Worm (Caenorhabditis elegans) whole organism, L1 larva: ENCODE results near the gene sec-22.

ENCODE experiments used
- C04F5.9 ChIP-seq: sonication (generic microtip); optimal IDR thresholded peaks from 2 replicates; lab custom pipeline; 2016; ENCODE audit warnings: missing genetic modification characterization, missing compliant biosample characterization
- C34B4.2 ChIP-seq: sonication (generic microtip); optimal IDR thresholded peaks from 2 replicates; lab custom pipeline; 2017; ENCODE audit warnings: mild to moderate bottlenecking, missing genetic modification characterization, missing compliant biosample characterization
- aha-1 ChIP-seq: fragments of 150-350 bp; optimal IDR thresholded peaks from 2 replicates; lab custom pipeline; 2014; ENCODE audit warnings: missing biosample characterization, missing genetic modification characterization
- ama-1 ChIP-seq: fragments of 150-350 bp; optimal IDR thresholded peaks from 2 replicates; lab custom pipeline; 2014
- blmp-1 ChIP-seq: fragments of 150-350 bp; optimal IDR thresholded peaks from 2 replicates; lab custom pipeline; 2014; ENCODE audit warnings: missing biosample characterization, missing genetic modification characterization
- ceh-8 ChIP-seq: fragments of 200-800 bp; sonication (Bioruptor generic); optimal IDR thresholded peaks from 2 replicates; lab custom pipeline; 2018; ENCODE audit warnings: mild to moderate bottlenecking, missing genetic modification characterization, moderate library complexity, missing compliant biosample characterization
- ceh-82 ChIP-seq, 3 experiments: fragments of 150-350 bp in 1 of 3; sonication (generic microtip) in 2 of 3; optimal IDR thresholded peaks; 2 replicates each; lab custom pipeline; 2014 to 2017; ENCODE audit warnings: missing biosample characterization in 3 of 3, missing genetic modification characterization in 3 of 3
- ces-1 ChIP-seq: fragments of 150-350 bp; optimal IDR thresholded peaks from 2 replicates; lab custom pipeline; 2014; ENCODE audit warnings: missing biosample characterization, missing genetic modification reagents, missing genetic modification characterization
- dpl-1 ChIP-seq, 3 experiments: fragments of 150-350 bp in 2 of 3; sonication (generic microtip) in 1 of 3; optimal IDR thresholded peaks; 2 replicates each; lab custom pipeline; 2014 to 2017; ENCODE audit warnings: missing biosample characterization in 3 of 3, missing genetic modification characterization in 3 of 3, missing genetic modification reagents in 3 of 3
- dsc-1 ChIP-seq: sonication (generic microtip); optimal IDR thresholded peaks from 2 replicates; lab custom pipeline; 2016; ENCODE audit warnings: mild to moderate bottlenecking, missing genetic modification characterization, missing compliant biosample characterization
- efl-3 ChIP-seq: fragments of 200-800 bp; sonication (Bioruptor generic); optimal IDR thresholded peaks from 2 replicates; lab custom pipeline; 2018; ENCODE audit warnings: mild to moderate bottlenecking, missing genetic modification characterization, missing compliant biosample characterization
- egl-13 ChIP-seq: sonication (generic microtip); optimal IDR thresholded peaks from 2 replicates; lab custom pipeline; 2016; ENCODE audit warnings: missing genotype, missing genetic modification reagents, missing genetic modification characterization, missing compliant biosample characterization
- elt-2 ChIP-seq: sonication (generic microtip); optimal IDR thresholded peaks from 2 replicates; lab custom pipeline; 2016; ENCODE audit warnings: missing genetic modification characterization, mild to moderate bottlenecking, inconsistent platforms, missing compliant biosample characterization, missing genetic modification reagents
- elt-3 ChIP-seq, 6 experiments: fragments of 150-350 bp in 1 of 6; sonication (generic microtip); optimal IDR thresholded peaks; 2 replicates each; lab custom pipeline; 2017 to 2018; ENCODE audit warnings: missing biosample characterization in 6 of 6, missing genetic modification characterization in 6 of 6, inconsistent platforms in 1 of 6
- ets-5 ChIP-seq: fragments of 200-800 bp; sonication (Bioruptor generic); IDR thresholded peaks from 2 replicates; pipeline ENCODE4 v1.3.6; 2022; ENCODE audit warnings: missing genetic modification characterization, missing compliant biosample characterization
- fkh-10 ChIP-seq: sonication (generic microtip); optimal IDR thresholded peaks from 2 replicates; lab custom pipeline; 2017; ENCODE audit warnings: missing biosample characterization, missing genetic modification reagents, missing genetic modification characterization
- fos-1 ChIP-seq: fragments of 150-350 bp; optimal IDR thresholded peaks from 2 replicates; lab custom pipeline; 2014; ENCODE audit warnings: missing biosample characterization, missing genetic modification characterization
- grh-1 ChIP-seq: fragments of 200-800 bp; sonication (Bioruptor generic); IDR thresholded peaks from 2 replicates; pipeline ENCODE4 v1.3.6; 2022; ENCODE audit warnings: missing genetic modification reagents, missing genetic modification characterization, missing compliant biosample characterization
- hlh-17 ChIP-seq: fragments of 200-800 bp; sonication (Bioruptor generic); optimal IDR thresholded peaks from 2 replicates; lab custom pipeline; 2018; ENCODE audit warnings: missing genetic modification characterization, mild to moderate bottlenecking, missing compliant biosample characterization, moderate library complexity, borderline replicate concordance
- hlh-4 ChIP-seq: sonication (generic microtip); optimal IDR thresholded peaks from 2 replicates; lab custom pipeline; 2016; ENCODE audit warnings: mild to moderate bottlenecking, missing genetic modification characterization, missing compliant biosample characterization
- hpl-2 ChIP-seq: fragments of 150-350 bp; optimal IDR thresholded peaks from 2 replicates; lab custom pipeline; 2014; ENCODE audit warnings: missing biosample characterization, missing genetic modification reagents, missing genetic modification characterization
- lin-13 ChIP-seq: fragments of 150-350 bp; optimal IDR thresholded peaks from 2 replicates; lab custom pipeline; 2014; ENCODE audit warnings: missing biosample characterization, missing genetic modification reagents, missing genetic modification characterization
- lin-14 ChIP-seq: fragments of 200-800 bp; sonication (Bioruptor generic); optimal IDR thresholded peaks from 2 replicates; lab custom pipeline; 2018; ENCODE audit warnings: mild to moderate bottlenecking, missing genetic modification characterization, moderate library complexity, missing compliant biosample characterization
- lin-35 ChIP-seq, 2 experiments: fragments of 150-350 bp; optimal IDR thresholded peaks; 2 replicates each; lab custom pipeline; 2014; ENCODE audit warnings: missing biosample characterization in 2 of 2, missing genetic modification characterization in 2 of 2, missing genetic modification reagents in 2 of 2
- lin-39 ChIP-seq: fragments of 150-350 bp; optimal IDR thresholded peaks from 2 replicates; lab custom pipeline; 2014; ENCODE audit warnings: missing biosample characterization, missing genetic modification reagents, missing genetic modification characterization
- mdl-1 ChIP-seq, 2 experiments: fragments of 150-350 bp; optimal IDR thresholded peaks; 2 replicates each; lab custom pipeline; 2014 to 2017; ENCODE audit warnings: missing biosample characterization in 2 of 2, missing genetic modification characterization in 2 of 2, inconsistent platforms in 1 of 2
- mef-2 ChIP-seq: fragments of 150-350 bp; optimal IDR thresholded peaks from 2 replicates; lab custom pipeline; 2014; ENCODE audit warnings: missing biosample characterization, missing genetic modification characterization
- mep-1 ChIP-seq: fragments of 150-350 bp; optimal IDR thresholded peaks from 2 replicates; lab custom pipeline; 2014; ENCODE audit warnings: missing biosample characterization, missing genetic modification characterization
- nhr-12 ChIP-seq: sonication (generic microtip); optimal IDR thresholded peaks from 2 replicates; lab custom pipeline; 2017; ENCODE audit warnings: missing biosample characterization, missing genetic modification characterization
- nhr-237 ChIP-seq: fragments of 150-350 bp; optimal IDR thresholded peaks from 2 replicates; lab custom pipeline; 2014; ENCODE audit warnings: missing biosample characterization, missing genetic modification characterization
- nhr-47 ChIP-seq: sonication (generic microtip); optimal IDR thresholded peaks from 2 replicates; lab custom pipeline; 2016; ENCODE audit warnings: mild to moderate bottlenecking, missing genetic modification characterization, moderate library complexity, missing compliant biosample characterization
- nhr-71 ChIP-seq: sonication (generic microtip); optimal IDR thresholded peaks from 2 replicates; lab custom pipeline; 2016; ENCODE audit warnings: mild to moderate bottlenecking, missing genetic modification characterization, moderate library complexity, missing compliant biosample characterization
- nhr-76 ChIP-seq: sonication (generic microtip); optimal IDR thresholded peaks from 2 replicates; lab custom pipeline; 2017; ENCODE audit warnings: missing biosample characterization, missing genetic modification characterization
- nhr-85 ChIP-seq: sonication (generic microtip); peaks from one replicate; lab custom pipeline; 2016; ENCODE audit warnings: missing genetic modification characterization, inconsistent platforms, missing compliant biosample characterization
- pag-3 ChIP-seq: sonication (generic microtip); optimal IDR thresholded peaks from 2 replicates; lab custom pipeline; 2017; ENCODE audit warnings: missing genetic modification characterization, mild to moderate bottlenecking, missing compliant biosample characterization, antibody characterized with exemption, borderline replicate concordance; ENCODE audit not compliant: insufficient read depth
- pax-3 ChIP-seq: fragments of 200-800 bp; sonication (Bioruptor generic); optimal IDR thresholded peaks from 2 replicates; lab custom pipeline; 2018; ENCODE audit warnings: mild to moderate bottlenecking, missing genetic modification characterization, moderate library complexity, missing compliant biosample characterization
- snpc-4 ChIP-seq: fragments of 150-350 bp; optimal IDR thresholded peaks from 2 replicates; lab custom pipeline; 2014; ENCODE audit warnings: missing biosample characterization, missing genetic modification characterization
- sup-37 ChIP-seq: fragments of 200-800 bp; sonication (Bioruptor generic); optimal IDR thresholded peaks from 2 replicates; lab custom pipeline; 2018; ENCODE audit warnings: mild to moderate bottlenecking, missing genetic modification characterization, missing compliant biosample characterization
- swsn-7 ChIP-seq: sonication (generic microtip); optimal IDR thresholded peaks from 2 replicates; lab custom pipeline; 2016; ENCODE audit warnings: missing genetic modification characterization, missing compliant biosample characterization
- tlp-1 ChIP-seq: fragments of 150-350 bp; optimal IDR thresholded peaks from 2 replicates; lab custom pipeline; 2014; ENCODE audit warnings: missing biosample characterization, missing genetic modification characterization
- unc-62 ChIP-seq: fragments of 150-350 bp; optimal IDR thresholded peaks from 2 replicates; lab custom pipeline; 2014; ENCODE audit warnings: missing biosample characterization, missing genetic modification reagents, missing genetic modification characterization
- unc-98 ChIP-seq: fragments of 200-800 bp; sonication (Bioruptor generic); IDR thresholded peaks from 2 replicates; pipeline ENCODE4 v1.3.6; 2022; ENCODE audit warnings: missing genetic modification characterization, missing compliant biosample characterization
- zag-1 ChIP-seq: fragments of 150-350 bp; optimal IDR thresholded peaks from 2 replicates; lab custom pipeline; 2014; ENCODE audit warnings: missing biosample characterization, missing genetic modification characterization
- ztf-4 ChIP-seq: fragments of 150-350 bp; optimal IDR thresholded peaks from 2 replicates; lab custom pipeline; 2014; ENCODE audit warnings: missing biosample characterization, missing genetic modification characterization

The sec-22 gene

ce11 chrX:994678-995077, 40.7 kb upstream of the sec-22 start:
- TF ChIP-seq lin-39 (tag; lab: Kevin White, UChicago) (no peak), hlh-4 (tag; lab: Kevin White, UChicago) (peak; percentile 68), nhr-47 (tag; lab: Kevin White, UChicago) (peak; percentile 1), nhr-71 (tag; lab: Kevin White, UChicago) (peak; percentile 33)

ce11 chrX:1004037-1004436, 31.3 kb upstream of the sec-22 start, which contains the start of gene cutl-21:
cutl-21 (plus strand) TSS chrX:1004337.
- TF ChIP-seq mef-2 (tag; lab: Kevin White, UChicago) (no peak), elt-3 (tag; optimal IDR thresholded peaks at IDR 0.05; lab: Kevin White, UChicago) (no peak), ceh-82 (tag; optimal IDR thresholded peaks at IDR 0.05; lab: Kevin White, UChicago) (no peak), ama-1 (lab: Kevin White, UChicago) (no peak), lin-13 (no peak), grh-1 (GFP tag; lab: Robert Waterston, UW) (no peak), lin-35 (GFP tag; optimal IDR thresholded peaks at IDR 0.05; lab: Kevin White, UChicago) (no peak), nhr-47 (tag; lab: Kevin White, UChicago) (no peak)

ce11 chrX:1005026-1005425, 30.3 kb upstream of the sec-22 start:
- no peak for TF ChIP-seq unc-62
- peak; percentile 81 for TF ChIP-seq nhr-85
- TF ChIP-seq blmp-1 (tag; lab: Kevin White, UChicago) = peak; percentile 29
- TF ChIP-seq mep-1 (tag; lab: Kevin White, UChicago) = peak; percentile 25
- no peak for TF ChIP-seq swsn-7 (tag; lab: Kevin White, UChicago)
- TF ChIP-seq ztf-4 (tag; lab: Kevin White, UChicago) = no peak
- TF ChIP-seq ces-1 (GFP tag; lab: Kevin White, UChicago) = no peak
- TF ChIP-seq hpl-2 = no peak
- no peak for TF ChIP-seq C34B4.2 (tag; lab: Kevin White, UChicago)
- TF ChIP-seq ceh-8 = peak; percentile 27
- no peak for TF ChIP-seq tlp-1 (tag; lab: Kevin White, UChicago)
- no peak for TF ChIP-seq ama-1 (lab: Kevin White, UChicago)
- TF ChIP-seq snpc-4 = no peak
- no peak for TF ChIP-seq dpl-1 (GFP tag; optimal IDR thresholded peaks at IDR 0.05; lab: Kevin White, UChicago)
- TF ChIP-seq unc-98 (GFP tag; lab: Robert Waterston, UW) = no peak

- no peak for TF ChIP-seq fos-1 (tag; lab: Kevin White, UChicago)
- peak; percentile 17 for TF ChIP-seq elt-2 (tag; lab: Kevin White, UChicago)
These were observed 25.8 kb upstream of the sec-22 start for ce11 chrX:1009512-1009911.

ce11 chrX:1010627-1011452, 24.5 kb upstream of the sec-22 start:
- TF ChIP-seq nhr-76 (tag; lab: Kevin White, UChicago) (no peak), dsc-1 (tag; lab: Kevin White, UChicago) (peak; percentile 18), pag-3 (tag; lab: Kevin White, UChicago) (peak; percentile 21), hlh-4 (tag; lab: Kevin White, UChicago) (no peak), ets-5 (no peak), nhr-12 (tag; lab: Kevin White, UChicago) (no peak), efl-3 (GFP tag; lab: Kevin White, UChicago) (no peak), hlh-17 (GFP tag; lab: Kevin White, UChicago) (no peak), sup-37 (no peak), lin-14 (GFP tag; lab: Kevin White, UChicago) (peak; percentile 74), unc-98 (GFP tag; lab: Robert Waterston, UW) (no peak), egl-13 (tag; lab: Kevin White, UChicago) (peak; percentile 59), aha-1 (no peak), snpc-4 (no peak), fkh-10 (GFP tag; lab: Kevin White, UChicago) (no peak), zag-1 (tag; lab: Kevin White, UChicago) (no peak), C04F5.9 (tag; lab: Kevin White, UChicago) (no peak), pax-3 (tag; lab: Kevin White, UChicago) (peak; percentile 9), mdl-1 (tag; optimal IDR thresholded peaks at IDR 0.05; lab: Kevin White, UChicago) (peak in 1 of 2 experiments; percentile 63), nhr-237 (no peak)
